Worm (Caenorhabditis elegans): ENCODE data around the gene sre-6.

The sre-6 gene

DNA sequence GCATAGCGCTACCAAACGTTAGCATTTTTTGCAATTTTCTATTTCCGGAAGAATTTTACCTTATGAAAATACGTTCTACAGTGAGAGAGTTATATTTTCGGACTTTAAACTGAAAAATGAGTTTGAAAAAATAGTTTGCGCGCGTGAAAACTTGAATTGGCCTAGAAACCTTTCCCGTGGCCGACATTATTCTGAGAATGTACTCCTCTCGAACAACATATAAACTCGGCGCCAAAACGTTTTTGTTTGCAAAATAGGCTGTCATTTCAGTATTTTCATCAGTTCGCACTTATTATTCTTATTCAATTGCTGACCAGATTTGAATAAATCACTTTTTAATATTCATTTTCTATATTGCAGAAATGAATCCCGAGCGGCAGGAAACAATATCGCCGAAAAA, 25.8 kb downstream of the sre-6 start, which contains the start of the genes mre-11 and wdr-5.3 (continued):
- TF ChIP-seq ceh-22 (tag; optimal IDR thresholded peaks at IDR 0.05): no peak
- no peak for TF ChIP-seq gmeb-2 (tag; optimal IDR thresholded peaks at IDR 0.05)
- TF ChIP-seq lim-6 (tag; optimal IDR thresholded peaks at IDR 0.05): no peak
- TF ChIP-seq C08G9.2 (tag; optimal IDR thresholded peaks at IDR 0.05): peak; percentile 74
- TF ChIP-seq ref-2 (tag; optimal IDR thresholded peaks at IDR 0.05): no peak
- TF ChIP-seq fax-1 (tag; optimal IDR thresholded peaks at IDR 0.05): peak; percentile 29
- TF ChIP-seq pat-9 (tag; optimal IDR thresholded peaks at IDR 0.05): no peak
- no peak for TF ChIP-seq C38D4.7 (GFP tag; optimal IDR thresholded peaks at IDR 0.05)
- no peak for TF ChIP-seq pha-4 (tag; optimal IDR thresholded peaks at IDR 0.05)
- no peak for TF ChIP-seq sdc-2 (tag; optimal IDR thresholded peaks at IDR 0.05)
- no peak for TF ChIP-seq ceh-24 (tag; optimal IDR thresholded peaks at IDR 0.05)
- no peak for TF ChIP-seq F13H6.1 (tag; optimal IDR thresholded peaks at IDR 0.05)
- no peak for TF ChIP-seq elt-2 (tag; optimal IDR thresholded peaks at IDR 0.05)
- TF ChIP-seq dmd-4 (tag; optimal IDR thresholded peaks at IDR 0.05; ENCODE audit: borderline replicate concordance): no peak
- TF ChIP-seq dve-1 (tag; optimal IDR thresholded peaks at IDR 0.05): no peak
- no peak for TF ChIP-seq pros-1 (tag; optimal IDR thresholded peaks at IDR 0.05)
- no peak for TF ChIP-seq npax-4 (tag; optimal IDR thresholded peaks at IDR 0.05)
- no peak for TF ChIP-seq nfya-1 (tag; optimal IDR thresholded peaks at IDR 0.05)
- TF ChIP-seq ceh-14 (tag; optimal IDR thresholded peaks at IDR 0.05): no peak
- no peak for TF ChIP-seq T23F11.4 (GFP tag; optimal IDR thresholded peaks at IDR 0.05)
- TF ChIP-seq tbx-2 (tag; optimal IDR thresholded peaks at IDR 0.05): peak; percentile 57
- TF ChIP-seq ceh-48 (tag; optimal IDR thresholded peaks at IDR 0.05): no peak
- no peak for TF ChIP-seq mec-3 (tag; optimal IDR thresholded peaks at IDR 0.05; ENCODE audit: borderline replicate concordance)
- no peak for TF ChIP-seq hlh-13 (GFP tag; optimal IDR thresholded peaks at IDR 0.05)

DNA sequence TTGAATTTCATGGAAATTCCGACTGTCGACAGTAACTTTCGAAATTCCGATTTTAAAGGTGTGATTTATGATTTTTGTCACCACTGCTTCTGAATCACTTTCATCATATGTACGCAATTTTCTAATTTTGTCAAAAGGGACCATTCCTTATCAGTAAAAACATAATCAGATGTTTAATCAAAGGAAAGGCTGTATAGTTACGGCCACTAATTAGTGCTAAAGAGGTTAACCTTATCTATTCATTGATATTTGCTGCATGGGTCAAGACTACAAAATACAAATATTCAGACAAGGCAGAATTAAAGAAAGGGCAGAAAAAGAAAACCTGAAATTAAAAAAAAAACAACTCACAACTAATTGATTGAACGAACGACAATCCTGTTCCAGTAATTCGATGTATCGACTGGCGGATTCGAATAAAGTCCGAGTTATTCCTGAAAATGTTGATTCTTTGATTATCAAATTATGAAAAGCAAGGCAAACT, 30.6 kb downstream of the sre-6 start, which contains the start of gene T28B11.1:
T28B11.1 (minus strand) TSS at position 434 of the 484 bp plus-strand sequence.
- TF ChIP-seq ceh-18 (tag; optimal IDR thresholded peaks at IDR 0.05): no peak
- TF ChIP-seq elt-2 (tag; optimal IDR thresholded peaks at IDR 0.05): peak; percentile 94

DNA sequence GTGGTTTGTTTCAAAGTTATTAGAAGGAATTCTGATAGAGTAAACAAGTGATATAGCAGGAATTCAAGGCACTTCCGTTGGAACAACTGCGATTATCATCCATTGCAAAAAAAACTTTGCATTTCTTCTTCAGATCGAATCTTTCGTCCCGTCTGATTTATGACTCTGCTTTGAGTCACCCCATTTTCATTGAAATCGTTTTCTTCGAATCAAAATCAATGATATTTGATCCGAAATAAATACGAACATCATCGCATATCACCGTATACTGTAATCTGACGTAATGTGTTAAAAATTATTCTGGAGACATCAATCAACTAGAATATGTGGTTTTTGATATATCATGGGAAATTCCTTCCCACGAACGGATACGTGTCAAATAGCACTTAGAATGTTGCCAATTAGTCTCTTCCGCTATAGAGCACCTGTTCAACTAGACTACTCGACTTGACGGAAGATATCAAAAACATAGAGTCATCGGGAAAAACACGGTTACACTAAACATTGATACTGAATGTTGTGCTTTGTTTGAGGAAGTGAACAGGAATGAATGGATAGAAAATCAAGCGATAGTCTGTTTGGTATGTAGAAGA, 31.7 kb downstream of the sre-6 start:
- TF ChIP-seq pag-3 (tag; optimal IDR thresholded peaks at IDR 0.05; ENCODE audit: borderline replicate concordance) (no peak), unc-3 (GFP tag; conservative IDR thresholded peaks at IDR 0.05) (no peak), unc-3 (tag; optimal IDR thresholded peaks at IDR 0.05) (no peak), sox-4 (tag; optimal IDR thresholded peaks at IDR 0.05) (no peak), unc-55 (GFP tag; optimal IDR thresholded peaks at IDR 0.05) (peak; percentile 47), mec-3 (tag; optimal IDR thresholded peaks at IDR 0.05; ENCODE audit: borderline replicate concordance) (no peak), ceh-14 (tag; optimal IDR thresholded peaks at IDR 0.05) (no peak)

DNA sequence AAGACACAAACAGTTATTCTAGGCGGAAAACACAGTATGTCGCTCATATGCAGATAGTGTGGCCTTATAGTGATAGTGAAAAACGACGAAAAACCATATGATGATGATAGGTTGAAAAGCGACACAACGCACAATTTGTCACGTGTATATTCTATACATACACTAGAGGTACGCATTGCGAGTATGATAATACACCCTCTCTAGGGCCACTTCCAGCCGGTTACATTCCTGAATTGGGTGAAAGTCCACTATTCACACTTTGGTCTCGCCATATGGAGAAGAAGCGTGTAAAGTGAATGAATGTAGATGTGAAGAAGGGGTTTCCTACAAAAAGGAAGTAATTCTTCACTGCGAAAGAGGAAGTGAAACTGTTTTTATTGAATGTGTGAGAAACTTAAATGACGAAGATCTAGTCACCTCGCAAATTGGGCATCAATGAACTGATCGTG, 33.1 kb downstream of the sre-6 start:
- TF ChIP-seq ahr-1 (tag; optimal IDR thresholded peaks at IDR 0.05) (no peak), unc-86 (tag; optimal IDR thresholded peaks at IDR 0.05) (no peak), F13H6.1 (tag; optimal IDR thresholded peaks at IDR 0.05) (no peak), hlh-8 (tag; optimal IDR thresholded peaks at IDR 0.05) (no peak), fkh-10 (GFP tag; optimal IDR thresholded peaks at IDR 0.05) (no peak), fax-1 (tag; optimal IDR thresholded peaks at IDR 0.05) (no peak), sox-2 (GFP tag; IDR thresholded peaks at IDR 0.05) (no peak), elt-2 (tag; optimal IDR thresholded peaks at IDR 0.05) (peak; percentile 45), ceh-45 (GFP tag; IDR thresholded peaks at IDR 0.05) (no peak), madf-2 (tag; optimal IDR thresholded peaks at IDR 0.05) (no peak), hlh-30 (tag; optimal IDR thresholded peaks at IDR 0.05; ENCODE audit: insufficient read depth) (peak; percentile 7), dve-1 (tag; optimal IDR thresholded peaks at IDR 0.05) (peak; percentile 66), ceh-22 (tag; optimal IDR thresholded peaks at IDR 0.05) (no peak), pqm-1 (tag; optimal IDR thresholded peaks at IDR 0.05) (peak; percentile 21), T23F11.4 (GFP tag; optimal IDR thresholded peaks at IDR 0.05) (no peak), zip-5 (tag; optimal IDR thresholded peaks at IDR 0.05) (no peak), pros-1 (tag; optimal IDR thresholded peaks at IDR 0.05) (no peak)
